Fruit fly (Drosophila melanogaster): ENCODE measurements around the gene CG32986.

CG32986 gene

dm6 chr2L:8825222-8825869 lies 37.2 kb upstream of the CG32986 start, which contains the start of gene SoxN (continued):
- TF ChIP-seq btn (GFP tag; optimal IDR thresholded peaks at IDR 0.05) (no peak), CG14050 (GFP tag; IDR thresholded peaks at IDR 0.05) (no peak), kah (GFP tag; optimal IDR thresholded peaks at IDR 0.05) (no peak), Pdp1 (GFP tag; optimal IDR thresholded peaks at IDR 0.05) (no peak), CG14860 (GFP tag; IDR thresholded peaks at IDR 0.05; ENCODE audit: partially characterized antibody) (0 out of 3 replicates have a peak, but pooled peaks have one; percentile 34), Ets65A (GFP tag) (no peak), eyg (GFP tag; optimal IDR thresholded peaks at IDR 0.05) (no peak), ac (GFP tag; optimal IDR thresholded peaks at IDR 0.05) (no peak), sr (GFP tag; IDR thresholded peaks at IDR 0.05) (0 out of 3 replicates have a peak, but pooled peaks have one; percentile 45), NC2β (GFP tag; optimal IDR thresholded peaks at IDR 0.05) (no peak), CG3838 (GFP tag; optimal IDR thresholded peaks at IDR 0.05) (peak; percentile 42), CG17912 (GFP tag; optimal IDR thresholded peaks at IDR 0.05) (no peak), chinmo (GFP tag; IDR thresholded peaks at IDR 0.05; ENCODE audit: partially characterized antibody) (peak; percentile 94), prd (optimal IDR thresholded peaks at IDR 0.05) (no peak), prd (GFP tag; IDR thresholded peaks at IDR 0.05) (no peak), CG17612 (GFP tag; IDR thresholded peaks at IDR 0.05) (no peak), CG6689 (GFP tag; IDR thresholded peaks at IDR 0.05) (peak; percentile 31; the same call in 1 of the 2 replicates), Ada2b (GFP tag; IDR thresholded peaks at IDR 0.05) (no peak), klu (GFP tag; IDR thresholded peaks at IDR 0.05) (no peak), CG8944 (GFP tag; optimal IDR thresholded peaks at IDR 0.05) (no peak), zen (tag; optimal IDR thresholded peaks at IDR 0.05) (peak; percentile 61), CG12236 (GFP tag; optimal IDR thresholded peaks at IDR 0.05) (no peak), CG12942 (GFP tag; optimal IDR thresholded peaks at IDR 0.05) (no peak), Spps (tag; optimal IDR thresholded peaks at IDR 0.05) (no peak), CG2875 (GFP tag; optimal IDR thresholded peaks at IDR 0.05) (no peak), luna (GFP tag; optimal IDR thresholded peaks at IDR 0.05) (no peak), CG2129 (GFP tag; IDR thresholded peaks at IDR 0.05; ENCODE audit: partially characterized antibody) (no peak), sim (GFP tag; IDR thresholded peaks at IDR 0.05) (no peak), CG3995 (GFP tag; optimal IDR thresholded peaks at IDR 0.05) (no peak), Antp (GFP tag; optimal IDR thresholded peaks at IDR 0.05) (peak; percentile 37), NK7.1 (GFP tag; optimal IDR thresholded peaks at IDR 0.05) (peak; percentile 15), Sox102F (GFP tag; optimal IDR thresholded peaks at IDR 0.05) (no peak), az2 (GFP tag; optimal IDR thresholded peaks at IDR 0.05) (no peak), CG9876 (GFP tag; optimal IDR thresholded peaks at IDR 0.05) (no peak), da (GFP tag; optimal IDR thresholded peaks at IDR 0.05) (no peak), cg (GFP tag; optimal IDR thresholded peaks at IDR 0.05) (peak; percentile 100), CG9609 (GFP tag; optimal IDR thresholded peaks at IDR 0.05) (no peak), CG11695 (GFP tag; IDR thresholded peaks at IDR 0.05) (no peak), CG6654 (GFP tag; optimal IDR thresholded peaks at IDR 0.05) (no peak), hbn (GFP tag; IDR thresholded peaks at IDR 0.05; ENCODE audit: partially characterized antibody) (0 out of 2 replicates have a peak, but pooled peaks have one; percentile 34), CG12659 (GFP tag; optimal IDR thresholded peaks at IDR 0.05) (no peak), Nf-YA (GFP tag; IDR thresholded peaks at IDR 0.05) (peak; percentile 97), Jarid2 (GFP tag; optimal IDR thresholded peaks at IDR 0.05) (peak; percentile 96), lmd (GFP tag; IDR thresholded peaks at IDR 0.05) (no peak; the same call in 1 of the 2 replicates), CHES-1-like (GFP tag; optimal IDR thresholded peaks at IDR 0.05) (no peak), CG1529 (GFP tag; optimal IDR thresholded peaks at IDR 0.05) (no peak), CG16863 (GFP tag; optimal IDR thresholded peaks at IDR 0.05) (no peak), gsb (GFP tag; IDR thresholded peaks at IDR 0.05) (no peak), sd (tag; optimal IDR thresholded peaks at IDR 0.05) (peak; percentile 90), CG13775 (GFP tag; optimal IDR thresholded peaks at IDR 0.05) (no peak), bab2 (GFP tag; optimal IDR thresholded peaks at IDR 0.05) (no peak)

Data from whole organism, embryonic.